Worm (Caenorhabditis elegans): ENCODE results near the gene F35E8.7.

F35E8.7 gene

ce11 chrV:15888751-15889150, 25.1 kb upstream of the F35E8.7 start, which contains the start of gene cgt-1:
TSS of gene cgt-1 (minus strand) at chrV:15888851.
- no peak for TF ChIP-seq lin-15B (tag; optimal IDR thresholded peaks at IDR 0.05)
- no peak for TF ChIP-seq fos-1 (tag; optimal IDR thresholded peaks at IDR 0.05)
- peak; percentile 10 for TF ChIP-seq dve-1 (tag; optimal IDR thresholded peaks at IDR 0.05; ENCODE audit: insufficient read depth)
- TF ChIP-seq daf-16 (GFP tag; optimal IDR thresholded peaks at IDR 0.05) = no peak
- TF ChIP-seq daf-16 (tag; optimal IDR thresholded peaks at IDR 0.05) = peak; percentile 3
- TF ChIP-seq pha-4 (GFP tag; IDR thresholded peaks at IDR 0.05) = no peak
- no peak for TF ChIP-seq pha-4 (tag; optimal IDR thresholded peaks at IDR 0.05)

- TF ChIP-seq nhr-28 (tag; optimal IDR thresholded peaks at IDR 0.05) (peak; percentile 60), daf-16 (GFP tag; optimal IDR thresholded peaks at IDR 0.05) (no peak), daf-16 (tag; optimal IDR thresholded peaks at IDR 0.05) (peak; percentile 78), dmd-6 (GFP tag; IDR thresholded peaks at IDR 0.05) (peak; percentile 35; the same call in 1 of the 2 replicates), hlh-11 (tag; optimal IDR thresholded peaks at IDR 0.05) (peak; percentile 18), daf-12 (tag; optimal IDR thresholded peaks at IDR 0.05) (no peak), ZK546.5 (tag; optimal IDR thresholded peaks at IDR 0.05) (no peak), unc-39 (tag; optimal IDR thresholded peaks at IDR 0.05) (no peak)
Measured at ce11 chrV:15890115-15890514, 23.7 kb upstream of the F35E8.7 start.

ce11 chrV:15891279-15891678, 22.5 kb upstream of the F35E8.7 start:
- TF ChIP-seq nhr-237 (tag; optimal IDR thresholded peaks at IDR 0.05) = no peak
- TF ChIP-seq Y5F2A.4 (GFP tag; optimal IDR thresholded peaks at IDR 0.05) = no peak
- TF ChIP-seq zip-11 (GFP tag; IDR thresholded peaks at IDR 0.05) = no peak
- TF ChIP-seq hlh-30 (tag; optimal IDR thresholded peaks at IDR 0.05; ENCODE audit: insufficient read depth) = peak; percentile 28
- peak; percentile 25 for TF ChIP-seq nhr-6 (tag; optimal IDR thresholded peaks at IDR 0.05)
- no peak for TF ChIP-seq hmg-1.1 (GFP tag; IDR thresholded peaks at IDR 0.05)
- TF ChIP-seq dmd-6 (GFP tag; IDR thresholded peaks at IDR 0.05) = peak; percentile 61
- peak; percentile 70 for TF ChIP-seq pqm-1 (tag; optimal IDR thresholded peaks at IDR 0.05)
- peak; percentile 91 for TF ChIP-seq nhr-28 (tag; optimal IDR thresholded peaks at IDR 0.05)
- 0 out of 2 replicates have a peak, but pooled peaks have one; percentile 6 for TF ChIP-seq php-3 (GFP tag; IDR thresholded peaks at IDR 0.05)
- no peak for TF ChIP-seq madf-5 (GFP tag; IDR thresholded peaks at IDR 0.05)
- TF ChIP-seq hlh-11 (tag; optimal IDR thresholded peaks at IDR 0.05) = peak; percentile 67
- TF ChIP-seq dve-1 (tag; optimal IDR thresholded peaks at IDR 0.05; ENCODE audit: insufficient read depth) = peak; percentile 59
- TF ChIP-seq nhr-77 (tag; optimal IDR thresholded peaks at IDR 0.05) = peak; percentile 24
- no peak for TF ChIP-seq pha-4 (GFP tag; IDR thresholded peaks at IDR 0.05)
- TF ChIP-seq pha-4 (tag; optimal IDR thresholded peaks at IDR 0.05) = peak; percentile 43
- no peak for TF ChIP-seq egl-43 (GFP tag; IDR thresholded peaks at IDR 0.05)
- no peak for TF ChIP-seq daf-16 (GFP tag; optimal IDR thresholded peaks at IDR 0.05)
- peak; percentile 89 for TF ChIP-seq daf-16 (tag; optimal IDR thresholded peaks at IDR 0.05)

- no peak for TF ChIP-seq daf-16 (GFP tag; optimal IDR thresholded peaks at IDR 0.05)
- TF ChIP-seq daf-16 (tag; optimal IDR thresholded peaks at IDR 0.05) = no peak
- no peak for TF ChIP-seq hif-1 (tag; optimal IDR thresholded peaks at IDR 0.05)
- no peak for TF ChIP-seq mdt-29 (GFP tag; IDR thresholded peaks at IDR 0.05)
- TF ChIP-seq F37D6.2 (tag; optimal IDR thresholded peaks at IDR 0.05) = no peak
- no peak for TF ChIP-seq hmg-1.1 (GFP tag; IDR thresholded peaks at IDR 0.05)
- no peak for TF ChIP-seq ceh-82 (tag; optimal IDR thresholded peaks at IDR 0.05)
- TF ChIP-seq daf-12 (tag; optimal IDR thresholded peaks at IDR 0.05) = no peak
- no peak for TF ChIP-seq unc-39 (tag; optimal IDR thresholded peaks at IDR 0.05)
- TF ChIP-seq nhr-111 (GFP tag; optimal IDR thresholded peaks at IDR 0.05) = no peak
- TF ChIP-seq lin-39 (tag; optimal IDR thresholded peaks at IDR 0.05) = no peak
- TF ChIP-seq nhr-76 (tag; optimal IDR thresholded peaks at IDR 0.05) = no peak
- TF ChIP-seq spr-3 (GFP tag; optimal IDR thresholded peaks at IDR 0.05) = no peak
- no peak for TF ChIP-seq ceh-32 (tag; optimal IDR thresholded peaks at IDR 0.05; ENCODE audit: poor library complexity)
- TF ChIP-seq nhr-48 (tag; optimal IDR thresholded peaks at IDR 0.05) = no peak
- TF ChIP-seq spr-1 (tag; optimal IDR thresholded peaks at IDR 0.05) = no peak
- TF ChIP-seq madf-9 (GFP tag; conservative IDR thresholded peaks at IDR 0.05) = no peak
Measured at ce11 chrV:15891761-15892160, 22.1 kb upstream of the F35E8.7 start, which contains the start of gene T06C12.12. TSS of gene T06C12.12 (plus strand) at chrV:15892061.
